Fruit fly (Drosophila melanogaster): ENCODE data around the gene CG4911.
A peak's percentile ranks its signal among the peaks of the same experiment; 100 is the strongest.

CG4911 gene

dm6 chr3L:9057429-9058088 lies 15.0 kb downstream of the CG4911 start (continued):
- TF ChIP-seq gsb-n (tag; optimal IDR thresholded peaks at IDR 0.05) (peak; percentile 88), zen2 (GFP tag; IDR thresholded peaks at IDR 0.05; ENCODE audit: partially characterized antibody) (no peak), cg (GFP tag; optimal IDR thresholded peaks at IDR 0.05) (peak; percentile 80), ara (GFP tag; IDR thresholded peaks at IDR 0.05) (peak; percentile 83), sens-2 (GFP tag; IDR thresholded peaks at IDR 0.05) (peak; percentile 60; the same call in 1 of the 2 replicates), CG17385 (GFP tag; optimal IDR thresholded peaks at IDR 0.05) (peak; percentile 89), Trl (optimal IDR thresholded peaks at IDR 0.05) (no peak), Trl (GFP tag; optimal IDR thresholded peaks at IDR 0.05) (peak; percentile 17), CG13296 (GFP tag; optimal IDR thresholded peaks at IDR 0.05) (peak; percentile 91), CG6765 (GFP tag; optimal IDR thresholded peaks at IDR 0.05) (peak; percentile 85), CG7556 (GFP tag; optimal IDR thresholded peaks at IDR 0.05) (peak; percentile 96), BEAF-32 (GFP tag; optimal IDR thresholded peaks at IDR 0.05) (no peak), croc (GFP tag; conservative IDR thresholded peaks at IDR 0.05) (peak; percentile 86), CG4707 (GFP tag; optimal IDR thresholded peaks at IDR 0.05) (peak; percentile 75), tup (GFP tag; optimal IDR thresholded peaks at IDR 0.05) (peak; percentile 46), crp (GFP tag; optimal IDR thresholded peaks at IDR 0.05) (peak in 1 of 2 experiments; percentile 42), CG6654 (GFP tag; optimal IDR thresholded peaks at IDR 0.05) (peak; percentile 71), pho (GFP tag; optimal IDR thresholded peaks at IDR 0.05) (peak; percentile 67), CG2116 (GFP tag; optimal IDR thresholded peaks at IDR 0.05) (peak; percentile 48), CG18476 (GFP tag; optimal IDR thresholded peaks at IDR 0.05) (peak; percentile 83), nmo (GFP tag; optimal IDR thresholded peaks at IDR 0.05) (peak; percentile 93), caup (GFP tag; optimal IDR thresholded peaks at IDR 0.05; ENCODE audit: severe bottlenecking) (peak; percentile 92), CG5180 (GFP tag; optimal IDR thresholded peaks at IDR 0.05) (peak; percentile 71), chinmo (GFP tag; IDR thresholded peaks at IDR 0.05; ENCODE audit: partially characterized antibody) (no peak)

- TF ChIP-seq pho (GFP tag; optimal IDR thresholded peaks at IDR 0.05) (no peak), CG42726 (GFP tag; IDR thresholded peaks at IDR 0.05; ENCODE audit: partially characterized antibody) (no peak), sug (tag; optimal IDR thresholded peaks at IDR 0.05) (peak; percentile 86), stwl (tag; optimal IDR thresholded peaks at IDR 0.05) (no peak), Pdp1 (GFP tag; optimal IDR thresholded peaks at IDR 0.05) (peak in 1 of 2 experiments; percentile 95), CG13894 (tag; optimal IDR thresholded peaks at IDR 0.05) (peak; percentile 23), Ets65A (GFP tag) (peak; percentile 89), CG12769 (tag; optimal IDR thresholded peaks at IDR 0.05) (peak; percentile 68), Med (GFP tag) (peak; percentile 7), da (GFP tag; optimal IDR thresholded peaks at IDR 0.05) (no peak), Hmr (GFP tag; optimal IDR thresholded peaks at IDR 0.05) (peak; percentile 7), CG6654 (GFP tag; optimal IDR thresholded peaks at IDR 0.05) (peak; percentile 86), sens (GFP tag) (peak; percentile 31), CG31224 (GFP tag; IDR thresholded peaks at IDR 0.05) (peak; percentile 37; the same call in 1 of the 2 replicates)
These were observed 16.4 kb downstream of the CG4911 start for dm6 chr3L:9055870-9056807.
